Worm (Caenorhabditis elegans) whole organism, L4 larva: Measurements from ENCODE around the gene hizr-1.

Experiments used
- D1046.2 ChIP-seq: fragments of 200-800 bp; sonication (Bioruptor generic); IDR thresholded peaks from 2 replicates; pipeline ENCODE4 v1.3.6; 2022; ENCODE audit warnings: missing genetic modification characterization, missing compliant biosample characterization
- F26F4.8 ChIP-seq: fragments of 200-800 bp; sonication (Bioruptor generic); conservative IDR thresholded peaks from 2 replicates; pipeline ENCODE4 v1.3.6; 2022; ENCODE audit warnings: missing genetic modification characterization, missing compliant biosample characterization
- F44E2.7 ChIP-seq: fragments of 200-800 bp; sonication (Bioruptor generic); IDR thresholded peaks from 2 replicates; pipeline ENCODE4 v2.1.2; 2022; ENCODE audit warnings: missing genetic modification characterization, missing compliant biosample characterization
- F49E8.2 ChIP-seq: sonication (generic microtip); optimal IDR thresholded peaks from 2 replicates; lab custom pipeline; 2016; ENCODE audit warnings: missing compliant biosample characterization, mild to moderate bottlenecking, missing genetic modification characterization, borderline replicate concordance
- T26A8.4 ChIP-seq: fragments of 200-800 bp; sonication (Bioruptor generic); IDR thresholded peaks from 2 replicates; pipeline ENCODE4 v1.3.6; 2022; ENCODE audit warnings: missing genetic modification characterization, missing compliant biosample characterization
- ZK337.2 ChIP-seq: fragments of 200-800 bp; sonication (Bioruptor generic); IDR thresholded peaks from 2 replicates; pipeline ENCODE4 v1.3.6; 2022; ENCODE audit warnings: missing genetic modification reagents, missing genetic modification characterization, missing compliant biosample characterization
- aha-1 ChIP-seq: fragments of 150-350 bp; peaks from one replicate; lab custom pipeline; 2014; ENCODE audit warnings: missing biosample characterization, missing genetic modification characterization
- ceh-44 ChIP-seq: fragments of 200-800 bp; sonication (Bioruptor generic); IDR thresholded peaks from 2 replicates; pipeline ENCODE4 v1.3.6; 2022; ENCODE audit warnings: missing genetic modification reagents, missing genetic modification characterization, missing compliant biosample characterization
- ceh-62 ChIP-seq: sonication (generic microtip); optimal IDR thresholded peaks from 2 replicates; lab custom pipeline; 2017; ENCODE audit warnings: missing biosample characterization, missing genetic modification characterization
- ctbp-1 ChIP-seq: fragments of 200-800 bp; sonication (Bioruptor generic); IDR thresholded peaks from 2 replicates; pipeline ENCODE4 v1.3.6; 2022; ENCODE audit warnings: missing genetic modification reagents, missing genetic modification characterization, missing compliant biosample characterization
- daf-12 ChIP-seq: fragments of 150-350 bp; optimal IDR thresholded peaks from 2 replicates; lab custom pipeline; 2014; ENCODE audit warnings: missing biosample characterization, missing genetic modification reagents, missing genetic modification characterization
- daf-16 ChIP-seq, 3 experiments: sonication (generic microtip); optimal IDR thresholded peaks; 2 replicates each; lab custom pipeline; 2016 to 2017; ENCODE audit warnings: missing genetic modification characterization in 3 of 3, missing genetic modification reagents in 3 of 3, mild to moderate bottlenecking in 2 of 3, missing compliant biosample characterization in 2 of 3, missing biosample characterization in 1 of 3, moderate library complexity in 1 of 3
- daf-19 ChIP-seq: fragments of 200-800 bp; sonication (Bioruptor generic); conservative IDR thresholded peaks from 2 replicates; pipeline ENCODE4 v1.3.6; 2022; ENCODE audit warnings: missing genetic modification characterization, missing compliant biosample characterization
- dmd-9 ChIP-seq: fragments of 200-800 bp; sonication (Bioruptor generic); IDR thresholded peaks from 2 replicates; pipeline ENCODE4 v1.3.6; 2022; ENCODE audit warnings: missing genetic modification reagents, missing genetic modification characterization, missing compliant biosample characterization
- dpl-1 ChIP-seq: fragments of 150-350 bp; optimal IDR thresholded peaks from 2 replicates; lab custom pipeline; 2014; ENCODE audit warnings: missing biosample characterization, missing genetic modification reagents, missing genetic modification characterization
- dve-1 ChIP-seq: sonication (generic microtip); optimal IDR thresholded peaks from 2 replicates; lab custom pipeline; 2017; ENCODE audit warnings: antibody characterized with exemption, mild to moderate bottlenecking, missing genetic modification characterization, missing compliant biosample characterization; ENCODE audit not compliant: insufficient read depth
- fos-1 ChIP-seq: fragments of 150-350 bp; optimal IDR thresholded peaks from 2 replicates; lab custom pipeline; 2014; ENCODE audit warnings: missing biosample characterization, missing genetic modification characterization
- gei-8 ChIP-seq: fragments of 200-800 bp; sonication (Bioruptor generic); optimal IDR thresholded peaks from 2 replicates; lab custom pipeline; 2018; ENCODE audit warnings: mild to moderate bottlenecking, missing genetic modification characterization, missing compliant biosample characterization
- hif-1 ChIP-seq, 2 experiments: sonication (generic microtip); optimal IDR thresholded peaks; 2 replicates each; lab custom pipeline; 2016 to 2017; ENCODE audit warnings: missing compliant biosample characterization in 2 of 2, missing genetic modification characterization in 2 of 2, missing genetic modification reagents in 2 of 2, missing genotype in 2 of 2, mild to moderate bottlenecking in 1 of 2
- hlh-11 ChIP-seq: fragments of 200-800 bp; sonication (Bioruptor generic); optimal IDR thresholded peaks from 2 replicates; lab custom pipeline; 2018; ENCODE audit warnings: mild to moderate bottlenecking, missing genetic modification characterization, missing compliant biosample characterization
- jun-1 ChIP-seq: fragments of 150-350 bp; optimal IDR thresholded peaks from 2 replicates; lab custom pipeline; 2014; ENCODE audit warnings: missing biosample characterization, missing genetic modification reagents, missing genetic modification characterization
- lim-7 ChIP-seq: fragments of 200-800 bp; sonication (Bioruptor generic); IDR thresholded peaks from 2 replicates; pipeline ENCODE4 v1.3.6; 2022; ENCODE audit warnings: missing genetic modification characterization, missing compliant biosample characterization
- lin-29 ChIP-seq: fragments of 200-800 bp; sonication (Bioruptor generic); IDR thresholded peaks from 2 replicates; pipeline ENCODE4 v1.3.6; 2022; ENCODE audit warnings: missing genetic modification reagents, missing genetic modification characterization, missing compliant biosample characterization
- lin-38 ChIP-seq: fragments of 200-800 bp; sonication (Bioruptor generic); IDR thresholded peaks from 2 replicates; pipeline ENCODE4 v1.3.6; 2022; ENCODE audit warnings: missing genetic modification reagents, missing genetic modification characterization, missing compliant biosample characterization
- lin-39 ChIP-seq: fragments of 150-350 bp; optimal IDR thresholded peaks from 2 replicates; lab custom pipeline; 2014; ENCODE audit warnings: missing biosample characterization, missing genetic modification reagents, missing genetic modification characterization
- lsy-2 ChIP-seq, 2 experiments: fragments of 150-350 bp in 1 of 2; sonication (generic microtip) in 1 of 2; optimal IDR thresholded peaks; 2 replicates each; lab custom pipeline; 2014 to 2017; ENCODE audit warnings: missing biosample characterization in 2 of 2, missing genetic modification characterization in 2 of 2
- madf-5 ChIP-seq, 2 experiments: fragments of 200-800 bp; sonication (Bioruptor generic); IDR thresholded peaks; 2 replicates each; pipeline ENCODE4 v1.3.6; 2022; ENCODE audit warnings: missing compliant biosample characterization in 2 of 2, missing genetic modification characterization in 2 of 2
- mep-1 ChIP-seq: fragments of 150-350 bp; sonication (generic microtip); optimal IDR thresholded peaks from 3 replicates; lab custom pipeline; 2014; ENCODE audit warnings: missing biosample characterization, missing genetic modification characterization
- nhr-111 ChIP-seq: fragments of 200-800 bp; sonication (Bioruptor generic); optimal IDR thresholded peaks from 2 replicates; lab custom pipeline; 2018; ENCODE audit warnings: mild to moderate bottlenecking, missing genetic modification characterization, missing compliant biosample characterization
- nhr-28 ChIP-seq: fragments of 150-350 bp; optimal IDR thresholded peaks from 2 replicates; lab custom pipeline; 2014; ENCODE audit warnings: missing biosample characterization, missing genetic modification characterization
- nhr-42 ChIP-seq: fragments of 200-800 bp; sonication (Bioruptor generic); IDR thresholded peaks from 2 replicates; pipeline ENCODE4 v1.3.6; 2022; ENCODE audit warnings: missing genetic modification characterization, missing compliant biosample characterization
- nhr-77 ChIP-seq: fragments of 150-350 bp; optimal IDR thresholded peaks from 2 replicates; lab custom pipeline; 2014; ENCODE audit warnings: missing biosample characterization, missing genetic modification characterization
- pqm-1 ChIP-seq: sonication (generic microtip); optimal IDR thresholded peaks from 2 replicates; lab custom pipeline; 2017; ENCODE audit warnings: missing biosample characterization, missing genetic modification characterization
- sdz-12 ChIP-seq: fragments of 200-800 bp; sonication (Bioruptor generic); optimal IDR thresholded peaks from 2 replicates; lab custom pipeline; 2018; ENCODE audit warnings: mild to moderate bottlenecking, missing genetic modification characterization, missing compliant biosample characterization
- skn-1 ChIP-seq: fragments of 150-350 bp; optimal IDR thresholded peaks from 2 replicates; lab custom pipeline; 2014; ENCODE audit warnings: missing biosample characterization, missing genetic modification characterization
- snpc-1.2 ChIP-seq: fragments of 200-800 bp; sonication (Bioruptor generic); IDR thresholded peaks from 2 replicates; pipeline ENCODE4 v1.3.6; 2022; ENCODE audit warnings: missing genetic modification reagents, missing genetic modification characterization, missing compliant biosample characterization
- unc-39 ChIP-seq: sonication (generic microtip); optimal IDR thresholded peaks from 2 replicates; lab custom pipeline; 2017; ENCODE audit warnings: missing biosample characterization, missing genetic modification characterization
- unc-62 ChIP-seq, 3 experiments: fragments of 150-350 bp in 1 of 3; sonication (generic microtip); optimal IDR thresholded peaks in 2 of 3; peaks in 1 of 3; 1 replicate in 1 of 3; 2 replicates in 2 of 3; lab custom pipeline; 2014 to 2017; ENCODE audit warnings: missing biosample characterization in 3 of 3, missing genetic modification characterization in 3 of 3, missing genetic modification reagents in 3 of 3, missing genotype in 1 of 3
- zag-1 ChIP-seq: fragments of 150-350 bp; optimal IDR thresholded peaks from 2 replicates; lab custom pipeline; 2014; ENCODE audit warnings: missing biosample characterization, missing genetic modification characterization
- zfp-2 ChIP-seq: sonication (generic microtip); optimal IDR thresholded peaks from 2 replicates; lab custom pipeline; 2016; ENCODE audit warnings: mild to moderate bottlenecking, missing genetic modification characterization, missing compliant biosample characterization
- zip-11 ChIP-seq: fragments of 200-800 bp; sonication (Bioruptor generic); IDR thresholded peaks from 2 replicates; pipeline ENCODE4 v1.3.6; 2022; ENCODE audit warnings: missing genetic modification characterization, missing compliant biosample characterization
- zip-2 ChIP-seq: fragments of 150-350 bp; optimal IDR thresholded peaks from 2 replicates; lab custom pipeline; 2014; ENCODE audit warnings: missing biosample characterization, missing genetic modification characterization

hizr-1 gene

DNA sequence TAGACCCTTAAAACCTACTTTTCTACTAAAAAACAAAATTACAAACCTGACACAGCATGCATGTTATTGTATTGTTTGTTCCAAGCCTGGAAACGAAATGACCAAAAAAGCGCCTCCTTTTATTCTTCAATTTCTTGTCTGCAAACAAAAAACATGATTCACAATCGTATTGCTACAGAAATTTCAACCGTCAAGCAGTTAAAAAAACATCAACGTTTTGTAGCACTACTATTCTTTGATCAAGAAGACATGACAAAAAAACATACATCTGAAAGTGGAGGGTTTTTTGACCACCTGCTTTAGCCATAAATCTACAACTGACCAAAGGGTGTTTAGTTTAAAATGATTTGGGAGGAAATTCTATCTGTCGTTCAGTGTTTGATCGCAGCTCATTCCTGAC is 36.9 kb upstream of the hizr-1 start, which contains the start of gene F38B2.6:
F38B2.6 (minus strand) TSS at position 101 of the 400 bp plus-strand sequence.
- peak; percentile 26 for TF ChIP-seq aha-1 (tag; lab: Kevin White, UChicago)
- no peak for TF ChIP-seq dve-1 (tag; lab: Kevin White, UChicago)
- no peak for TF ChIP-seq skn-1 (tag; lab: Kevin White, UChicago)

DNA sequence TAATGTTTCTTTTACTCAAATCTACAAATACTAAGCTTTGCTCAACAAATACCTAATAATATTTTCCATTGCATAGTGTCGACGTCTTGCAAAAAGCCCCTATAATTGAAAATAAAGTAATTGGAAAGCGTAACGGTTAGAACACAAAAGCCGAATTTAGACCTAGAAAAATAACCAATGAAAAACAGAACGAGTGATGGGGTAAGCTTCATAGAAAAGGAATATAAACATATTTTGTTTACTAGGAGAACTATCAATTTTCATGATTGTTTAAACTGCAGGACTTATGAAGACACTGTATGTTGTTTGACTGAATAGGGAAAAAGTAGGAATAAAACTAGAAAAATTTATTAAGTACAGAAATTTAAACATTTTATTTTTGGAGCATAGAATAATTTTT is 31.8 kb upstream of the hizr-1 start, which contains the start of gene F38B2.3:
F38B2.3 (minus strand) TSS at position 101 of the 400 bp plus-strand sequence.
- TF ChIP-seq hlh-11 (tag; lab: Kevin White, UChicago) (no peak), aha-1 (tag; lab: Kevin White, UChicago) (peak; percentile 43), F44E2.7 (GFP tag; lab: Robert Waterston, UW) (no peak), D1046.2 (GFP tag; lab: Robert Waterston, UW) (no peak)

DNA sequence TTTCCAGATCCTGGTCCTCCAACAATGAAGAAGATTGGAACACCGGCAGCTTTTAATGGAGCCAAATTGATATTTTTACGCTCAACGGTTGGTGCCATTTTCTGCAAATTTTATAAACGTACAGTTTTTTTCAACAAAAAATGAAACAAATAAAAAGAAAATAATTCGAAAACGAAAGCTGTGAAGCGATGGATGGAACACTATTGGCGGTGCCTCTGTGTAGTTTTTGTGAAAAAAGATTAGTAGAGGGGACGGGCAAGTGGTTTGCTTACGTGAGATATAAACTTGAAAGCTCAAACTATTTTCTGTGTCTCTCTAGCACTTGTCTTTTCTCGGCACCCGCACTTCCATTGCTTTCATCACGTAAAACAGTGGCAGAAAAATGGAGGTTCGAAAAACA is 30.5 kb upstream of the hizr-1 start, which contains the start of gene F38B2.4:
F38B2.4 (minus strand) TSS at position 101 of the 400 bp plus-strand sequence.
- no peak for TF ChIP-seq lin-38 (GFP tag; lab: Robert Waterston, UW)
- no peak for TF ChIP-seq lin-39 (tag; lab: Kevin White, UChicago)
- no peak for TF ChIP-seq sdz-12 (GFP tag; lab: Kevin White, UChicago)
- TF ChIP-seq zip-2 (tag; lab: Kevin White, UChicago) = no peak
- TF ChIP-seq unc-62 (GFP tag; optimal IDR thresholded peaks at IDR 0.05 in 1 of 2; lab: Kevin White, UChicago) = peak in 1 of 2 experiments; percentile 40
- no peak for TF ChIP-seq unc-62 (tag; optimal IDR thresholded peaks at IDR 0.05; lab: Kevin White, UChicago)
- peak in 1 of 2 experiments; percentile 23 for TF ChIP-seq hif-1 (tag; optimal IDR thresholded peaks at IDR 0.05; lab: Kevin White, UChicago)
- TF ChIP-seq fos-1 (tag; lab: Kevin White, UChicago) = no peak
- no peak for TF ChIP-seq nhr-42 (GFP tag; lab: Robert Waterston, UW)
- TF ChIP-seq zag-1 (tag; lab: Kevin White, UChicago) = no peak
- TF ChIP-seq T26A8.4 = no peak
- TF ChIP-seq aha-1 (tag; lab: Kevin White, UChicago) = peak; percentile 46
- no peak for TF ChIP-seq zip-11

ce11 chrX:11289925-11290324 is 28.2 kb upstream of the hizr-1 start:
- TF ChIP-seq pqm-1 (tag; lab: Kevin White, UChicago) (peak; percentile 78), dve-1 (tag; lab: Kevin White, UChicago) (peak; percentile 6), unc-62 (GFP tag; optimal IDR thresholded peaks at IDR 0.05 in 1 of 2; lab: Kevin White, UChicago) (no peak), unc-62 (tag; optimal IDR thresholded peaks at IDR 0.05; lab: Kevin White, UChicago) (no peak), daf-19 (GFP tag; lab: Robert Waterston, UW) (no peak), nhr-77 (no peak), zag-1 (tag; lab: Kevin White, UChicago) (no peak), lin-29 (GFP tag; lab: Robert Waterston, UW) (no peak), nhr-28 (tag; lab: Kevin White, UChicago) (peak; percentile 81), madf-5 (GFP tag; IDR thresholded peaks at IDR 0.05; lab: Robert Waterston, UW) (no peak), skn-1 (tag; lab: Kevin White, UChicago) (no peak), snpc-1.2 (GFP tag; lab: Robert Waterston, UW) (no peak), hlh-11 (tag; lab: Kevin White, UChicago) (peak; percentile 19), jun-1 (tag; lab: Kevin White, UChicago) (no peak), daf-16 (GFP tag; optimal IDR thresholded peaks at IDR 0.05; lab: Kevin White, UChicago) (no peak), daf-16 (tag; optimal IDR thresholded peaks at IDR 0.05; lab: Kevin White, UChicago) (peak; percentile 86), daf-12 (tag; lab: Kevin White, UChicago) (no peak), zfp-2 (no peak), mep-1 (tag; lab: Kevin White, UChicago) (no peak), F49E8.2 (tag; lab: Kevin White, UChicago) (no peak), sdz-12 (GFP tag; lab: Kevin White, UChicago) (no peak)

DNA sequence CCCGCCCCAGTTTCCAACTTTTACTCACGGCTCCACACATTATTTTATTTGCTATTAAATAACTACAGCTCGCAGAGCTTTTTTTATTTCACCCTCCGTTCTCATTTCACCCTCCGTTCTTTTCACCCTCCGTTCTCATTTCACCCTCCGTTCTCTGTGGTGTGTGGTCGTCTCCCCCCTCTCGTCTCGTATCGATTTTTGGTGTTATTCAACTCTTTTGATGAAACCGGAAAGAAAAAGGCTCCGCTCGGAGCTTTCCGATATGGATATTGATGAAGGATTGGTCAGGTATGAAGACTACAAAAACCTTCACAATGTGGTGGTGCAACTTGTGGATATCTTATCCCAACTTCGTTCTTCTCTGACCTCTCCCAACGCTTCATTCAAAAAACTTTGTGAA is 27.6 kb upstream of the hizr-1 start:
- TF ChIP-seq dpl-1 (GFP tag; lab: Kevin White, UChicago) (no peak), lim-7 (no peak), lin-38 (GFP tag; lab: Robert Waterston, UW) (no peak), ceh-62 (tag; lab: Kevin White, UChicago) (no peak), lsy-2 (tag; optimal IDR thresholded peaks at IDR 0.05; lab: Kevin White, UChicago) (no peak), unc-62 (GFP tag; optimal IDR thresholded peaks at IDR 0.05 in 1 of 2; lab: Kevin White, UChicago) (no peak), unc-62 (tag; optimal IDR thresholded peaks at IDR 0.05; lab: Kevin White, UChicago) (no peak), gei-8 (GFP tag; lab: Kevin White, UChicago) (no peak), ZK337.2 (GFP tag; lab: Robert Waterston, UW) (no peak), ctbp-1 (no peak), ceh-44 (GFP tag; lab: Robert Waterston, UW) (no peak), nhr-111 (no peak), unc-39 (tag; lab: Kevin White, UChicago) (no peak), F26F4.8 (GFP tag; lab: Robert Waterston, UW) (no peak), dmd-9 (GFP tag; lab: Robert Waterston, UW) (no peak)
